Fruit fly (Drosophila melanogaster) whole organism, adult: ENCODE measurements around the gene CAH6.

ENCODE experiments used
- CG11617 ChIP-seq: fragments of 200-800 bp; sonication (Bioruptor generic); optimal IDR thresholded peaks from 2 replicates; lab custom pipeline; 2017; ENCODE audit warnings: mild to moderate bottlenecking, missing biosample characterization, missing genetic modification reagents, missing genetic modification characterization
- CG12768 ChIP-seq: fragments of 200-800 bp; sonication (Bioruptor generic); optimal IDR thresholded peaks from 2 replicates; lab custom pipeline; 2017; ENCODE audit warnings: missing biosample characterization, missing genetic modification characterization, mild to moderate bottlenecking, moderate library complexity, missing genetic modification reagents
- CG14711 ChIP-seq: fragments of 200-800 bp; sonication (Bioruptor generic); optimal IDR thresholded peaks from 2 replicates; lab custom pipeline; 2018; ENCODE audit warnings: missing biosample characterization, mild to moderate bottlenecking, missing genetic modification characterization, moderate library complexity
- CG1620 ChIP-seq: fragments of 200-800 bp; sonication (Bioruptor generic); optimal IDR thresholded peaks from 2 replicates; lab custom pipeline; 2016; ENCODE audit warnings: missing biosample characterization, missing genetic modification characterization
- CG33017 ChIP-seq: fragments of 200-800 bp; sonication (Bioruptor generic); optimal IDR thresholded peaks from 2 replicates; lab custom pipeline; 2018; ENCODE audit warnings: missing biosample characterization, mild to moderate bottlenecking, missing genetic modification characterization, moderate library complexity
- CG5204 ChIP-seq: fragments of 200-800 bp; sonication (Bioruptor generic); optimal IDR thresholded peaks from 2 replicates; lab custom pipeline; 2016; ENCODE audit warnings: missing biosample characterization, missing genetic modification characterization
- CG7045 ChIP-seq: fragments of 200-800 bp; sonication (Bioruptor generic); optimal IDR thresholded peaks from 2 replicates; lab custom pipeline; 2017; ENCODE audit warnings: missing biosample characterization, mild to moderate bottlenecking, missing genetic modification characterization
- CG7101 ChIP-seq: fragments of 200-800 bp; sonication (Bioruptor generic); optimal IDR thresholded peaks from 2 replicates; lab custom pipeline; 2018; ENCODE audit warnings: missing biosample characterization, mild to moderate bottlenecking, missing genetic modification characterization, moderate library complexity
- Clk ChIP-seq: fragments of 200-800 bp; sonication (Bioruptor generic); optimal IDR thresholded peaks from 2 replicates; lab custom pipeline; 2017; ENCODE audit warnings: missing biosample characterization, missing genetic modification characterization
- Crg-1 ChIP-seq: fragments of 200-800 bp; sonication (Bioruptor generic); optimal IDR thresholded peaks from 2 replicates; lab custom pipeline; 2016; ENCODE audit warnings: missing biosample characterization, missing genetic modification characterization
- Hr96 ChIP-seq: fragments of 200-800 bp; sonication (Bioruptor generic); optimal IDR thresholded peaks from 2 replicates; lab custom pipeline; 2016; ENCODE audit warnings: missing biosample characterization, missing genetic modification characterization
- Mnt ChIP-seq: fragments of 200-800 bp; sonication (Bioruptor generic); optimal IDR thresholded peaks from 2 replicates; lab custom pipeline; 2016; ENCODE audit warnings: missing biosample characterization, mild to moderate bottlenecking, missing genetic modification characterization
- bab1 ChIP-seq: fragments of 200-800 bp; sonication (Bioruptor generic); optimal IDR thresholded peaks from 3 replicates; lab custom pipeline; 2019; ENCODE audit warnings: missing biosample characterization, mild to moderate bottlenecking, missing genetic modification characterization, moderate library complexity
- cic ChIP-seq: fragments of 200-800 bp; sonication (Bioruptor generic); optimal IDR thresholded peaks from 2 replicates; lab custom pipeline; 2017; ENCODE audit warnings: missing biosample characterization, mild to moderate bottlenecking, missing genetic modification characterization, moderate library complexity
- cnc ChIP-seq, 2 experiments: fragments of >200 bp; optimal IDR thresholded peaks; 2 replicates each; lab custom pipeline; 2017
- kay ChIP-seq: fragments of 200-800 bp; sonication (Bioruptor generic); peaks from one replicate; lab custom pipeline; 2016; ENCODE audit warnings: missing biosample characterization, missing genetic modification characterization, borderline replicate concordance
- ovo ChIP-seq: fragments of 200-800 bp; sonication (Bioruptor generic); optimal IDR thresholded peaks from 2 replicates; lab custom pipeline; 2016; ENCODE audit warnings: missing biosample characterization, missing genetic modification characterization
- pad ChIP-seq: fragments of 200-800 bp; sonication (Bioruptor generic); optimal IDR thresholded peaks from 3 replicates; lab custom pipeline; 2017; ENCODE audit warnings: missing biosample characterization, missing genetic modification characterization, mild to moderate bottlenecking, moderate library complexity, missing genetic modification reagents
- tj ChIP-seq: fragments of 200-800 bp; sonication (Bioruptor generic); optimal IDR thresholded peaks from 3 replicates; lab custom pipeline; 2017; ENCODE audit warnings: missing biosample characterization, mild to moderate bottlenecking, missing genetic modification characterization, moderate library complexity
- toe ChIP-seq: fragments of 200-800 bp; sonication (Bioruptor generic); optimal IDR thresholded peaks from 2 replicates; lab custom pipeline; 2016; ENCODE audit warnings: missing biosample characterization, missing genetic modification characterization

The CAH6 gene

DNA sequence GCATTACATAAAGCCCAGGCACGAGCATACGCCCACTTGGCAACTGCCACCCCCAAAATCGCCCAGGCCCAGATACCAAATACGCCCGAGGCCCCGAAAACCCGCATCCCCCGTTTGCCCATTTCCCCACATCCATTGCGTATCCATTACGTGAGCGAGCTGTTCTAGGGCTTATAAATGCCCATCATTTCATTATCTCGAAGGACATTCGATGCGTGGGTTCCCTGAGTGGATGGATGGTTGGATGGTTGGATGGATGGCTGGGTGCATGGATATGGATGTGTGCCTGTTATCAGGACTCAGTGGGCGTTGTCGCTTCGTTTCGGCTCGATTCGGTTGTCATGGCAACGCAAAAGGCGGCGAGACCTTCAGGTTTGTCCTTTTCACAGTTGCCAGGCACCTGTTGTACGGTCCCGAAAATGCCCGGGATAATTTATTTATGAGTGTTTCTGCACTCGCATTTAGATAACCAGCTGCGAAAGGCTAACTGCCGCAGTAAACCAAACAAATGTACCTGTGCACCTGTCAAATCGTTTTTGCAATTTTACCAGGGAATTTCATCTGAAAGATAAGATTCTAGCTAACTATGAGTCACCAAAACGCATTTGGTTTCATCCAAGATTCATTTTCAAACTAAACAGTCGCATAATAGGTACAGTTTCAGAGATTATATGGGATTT is 34.4 kb upstream of the CAH6 start:
- TF ChIP-seq CG1620 (GFP tag; lab: Kevin White, UChicago) (no peak), cic (no peak), toe (GFP tag; lab: Kevin White, UChicago) (no peak)

DNA sequence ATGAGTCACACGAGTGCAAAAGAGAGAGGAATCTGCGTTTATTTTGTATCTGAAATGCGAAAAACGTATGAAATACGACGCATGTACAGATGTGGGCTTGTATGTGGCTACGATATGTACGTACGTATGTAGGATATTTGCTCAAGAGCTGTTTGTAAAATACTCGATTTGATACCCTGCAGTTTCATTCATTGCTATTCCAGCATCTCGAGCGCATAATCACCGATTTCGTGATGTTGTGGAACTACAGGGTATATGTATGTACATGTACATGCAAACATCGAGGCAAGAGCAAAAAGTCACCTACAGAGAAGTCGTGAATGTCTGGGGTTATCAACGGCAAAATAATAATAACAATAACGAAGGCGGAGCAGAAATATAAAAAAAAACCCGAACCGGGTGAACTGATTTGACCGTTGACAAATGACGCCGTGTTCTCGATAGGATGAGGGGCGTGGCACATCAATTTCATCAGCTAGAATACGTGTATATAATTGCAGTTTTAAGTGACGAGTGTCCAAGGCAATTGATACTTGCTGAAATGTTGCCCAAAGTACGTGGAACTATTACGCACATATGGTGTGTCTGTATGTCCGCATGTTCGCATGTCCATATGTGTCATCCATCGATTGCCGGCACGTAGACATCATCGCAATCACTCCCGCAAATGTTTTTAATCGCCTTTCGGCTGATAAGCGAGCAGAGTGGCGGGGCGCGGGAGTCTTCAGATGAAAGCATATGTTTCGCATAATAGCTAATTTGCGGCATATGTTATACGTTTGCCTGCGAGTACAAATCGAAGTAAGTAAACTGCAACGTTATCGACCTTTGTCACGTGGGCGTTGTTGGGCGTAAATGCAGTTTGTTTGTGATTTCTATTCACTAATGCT is 33.2 kb upstream of the CAH6 start:
- TF ChIP-seq CG1620 (GFP tag; lab: Kevin White, UChicago) (no peak), CG14711 (no peak), cic (peak; percentile 72), CG12768 (no peak)

DNA sequence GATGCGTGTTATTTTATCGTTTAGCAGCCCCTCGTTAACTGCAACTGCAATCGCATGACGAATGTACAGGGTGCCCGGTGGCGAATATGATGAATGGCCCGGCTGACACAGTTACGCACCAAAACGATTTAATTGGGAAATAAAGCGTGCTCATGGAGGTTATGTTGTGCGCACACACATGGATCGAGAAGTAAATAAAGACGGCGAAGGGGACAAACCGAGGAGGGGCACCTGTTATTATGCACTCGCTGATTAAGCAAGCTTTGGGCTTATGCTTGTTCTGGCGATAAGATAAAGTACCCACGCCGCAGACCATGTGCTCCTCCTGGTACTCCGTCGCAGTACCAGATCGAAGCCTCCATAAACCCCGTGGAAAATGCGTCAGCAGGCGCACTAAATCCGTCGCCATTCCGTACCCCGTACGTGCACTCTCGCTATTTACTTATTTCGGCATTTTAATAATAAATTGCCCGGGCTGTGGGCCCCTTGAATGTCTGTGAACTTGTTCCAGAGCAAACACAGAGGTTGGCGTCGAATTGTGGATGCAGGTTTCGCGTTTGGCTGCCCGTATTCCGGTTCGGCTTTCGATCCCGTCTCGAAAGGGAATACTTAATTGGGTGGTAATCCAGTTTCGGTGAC is 32.2 kb upstream of the CAH6 start:
- TF ChIP-seq cic (no peak), Crg-1 (peak; percentile 5), bab1 (GFP tag; lab: Kevin White, UChicago) (no peak), tj (GFP tag; lab: Kevin White, UChicago) (peak; percentile 12), CG11617 (GFP tag; lab: Kevin White, UChicago) (peak; percentile 64), CG1620 (GFP tag; lab: Kevin White, UChicago) (no peak), Hr96 (GFP tag; lab: Kevin White, UChicago) (peak; percentile 8), CG14711 (peak; percentile 34), CG7045 (GFP tag; lab: Kevin White, UChicago) (no peak), pad (GFP tag; lab: Kevin White, UChicago) (peak; percentile 2), toe (GFP tag; lab: Kevin White, UChicago) (no peak), CG12768 (peak; percentile 1), Clk (GFP tag; lab: Kevin White, UChicago) (no peak), kay (GFP tag; lab: Kevin White, UChicago) (no peak), CG5204 (GFP tag; lab: Kevin White, UChicago) (no peak), ovo (no peak), CG7101 (peak; percentile 70), cnc (optimal IDR thresholded peaks at IDR 0.05; lab: Kevin White, UChicago) (no peak), Mnt (GFP tag; lab: Kevin White, UChicago) (peak; percentile 81), CG33017 (tag; lab: Kevin White, UChicago) (peak; percentile 53)

DNA sequence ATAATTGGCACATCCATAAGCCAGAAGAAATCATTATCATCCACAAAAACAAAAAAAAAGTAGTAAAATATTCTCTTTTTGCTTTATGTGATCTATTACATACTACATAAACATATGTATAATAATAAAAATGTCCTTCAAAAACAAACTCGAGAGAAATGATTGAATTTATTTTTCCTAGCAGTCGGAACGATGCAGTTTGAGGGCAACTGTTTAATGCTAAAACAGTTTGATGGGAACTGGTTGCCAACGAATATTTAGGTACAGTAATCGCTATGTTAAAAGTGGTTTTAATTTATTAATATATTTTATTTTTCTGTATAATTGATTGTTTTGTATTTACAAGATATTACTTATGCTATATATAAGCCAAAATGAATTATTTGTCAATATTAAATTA is 26.3 kb upstream of the CAH6 start:
- TF ChIP-seq CG12768 = no peak
- TF ChIP-seq CG7045 (GFP tag; lab: Kevin White, UChicago) = no peak
- no peak for TF ChIP-seq toe (GFP tag; lab: Kevin White, UChicago)
- TF ChIP-seq CG1620 (GFP tag; lab: Kevin White, UChicago) = no peak
- no peak for TF ChIP-seq Mnt (GFP tag; lab: Kevin White, UChicago)
- no peak for TF ChIP-seq CG5204 (GFP tag; lab: Kevin White, UChicago)
- no peak for TF ChIP-seq Clk (GFP tag; lab: Kevin White, UChicago)

DNA sequence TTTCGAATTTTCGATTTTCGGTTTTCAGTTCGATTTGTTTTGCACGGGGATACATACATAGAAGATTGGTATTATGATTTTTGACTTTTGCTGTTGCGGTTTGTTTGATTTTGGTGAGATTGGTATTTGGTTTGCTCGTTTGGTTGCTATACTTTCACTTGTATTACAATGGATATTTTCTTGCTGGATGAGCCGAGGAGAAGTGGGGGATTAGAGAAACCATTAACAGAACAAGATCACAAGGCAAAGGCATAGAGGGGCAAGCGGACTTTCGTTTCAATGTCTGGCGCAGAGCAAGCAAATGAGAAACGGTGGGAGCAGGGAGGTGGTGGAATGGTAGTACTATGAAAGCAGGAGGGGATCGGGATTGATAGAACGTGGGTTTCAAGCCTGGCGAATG is 25.2 kb upstream of the CAH6 start, which contains the start of gene CG15563:
TSS of gene CG15563 (minus strand) at position 101 of the 400 bp plus-strand sequence.
- TF ChIP-seq pad (GFP tag; lab: Kevin White, UChicago) (no peak), CG14711 (no peak), CG7101 (no peak), CG33017 (tag; lab: Kevin White, UChicago) (no peak), Crg-1 (no peak), CG7045 (GFP tag; lab: Kevin White, UChicago) (no peak), tj (GFP tag; lab: Kevin White, UChicago) (no peak), Clk (GFP tag; lab: Kevin White, UChicago) (no peak), cnc (optimal IDR thresholded peaks at IDR 0.05; lab: Kevin White, UChicago) (no peak), ovo (no peak), Mnt (GFP tag; lab: Kevin White, UChicago) (no peak), CG1620 (GFP tag; lab: Kevin White, UChicago) (no peak), CG12768 (no peak), kay (GFP tag; lab: Kevin White, UChicago) (no peak), Hr96 (GFP tag; lab: Kevin White, UChicago) (no peak), cic (no peak), toe (GFP tag; lab: Kevin White, UChicago) (no peak), bab1 (GFP tag; lab: Kevin White, UChicago) (no peak)

DNA sequence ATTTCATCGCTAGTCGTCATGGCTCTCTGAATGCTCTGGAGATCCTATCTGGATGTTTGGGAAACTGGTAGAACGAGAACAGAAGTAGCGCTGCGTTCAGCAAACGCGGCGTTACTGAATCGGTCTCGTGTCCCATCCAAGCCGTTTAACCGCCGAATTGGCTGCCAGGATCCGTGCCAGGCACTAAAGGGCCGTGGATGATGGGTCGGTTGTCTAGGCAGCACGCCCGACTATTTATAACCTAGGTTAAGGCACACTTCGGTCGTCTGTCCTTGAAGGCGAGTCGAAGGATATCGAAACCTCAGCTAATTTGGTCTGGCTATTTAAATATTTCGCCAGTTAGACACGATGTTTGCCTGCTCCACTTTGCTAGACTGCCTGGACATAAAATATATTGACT is 22.1 kb upstream of the CAH6 start, which contains the start of gene CG15564:
TSS of gene CG15564 (minus strand) at position 101 of the 400 bp plus-strand sequence.
- TF ChIP-seq Crg-1 = no peak
- TF ChIP-seq CG7101 = no peak
- no peak for TF ChIP-seq pad (GFP tag; lab: Kevin White, UChicago)
- TF ChIP-seq kay (GFP tag; lab: Kevin White, UChicago) = no peak
- no peak for TF ChIP-seq CG7045 (GFP tag; lab: Kevin White, UChicago)
- no peak for TF ChIP-seq Hr96 (GFP tag; lab: Kevin White, UChicago)
- TF ChIP-seq CG11617 (GFP tag; lab: Kevin White, UChicago) = no peak
- no peak for TF ChIP-seq CG14711
- no peak for TF ChIP-seq bab1 (GFP tag; lab: Kevin White, UChicago)
- TF ChIP-seq cnc (optimal IDR thresholded peaks at IDR 0.05; lab: Kevin White, UChicago) = no peak
- TF ChIP-seq toe (GFP tag; lab: Kevin White, UChicago) = no peak
- no peak for TF ChIP-seq CG5204 (GFP tag; lab: Kevin White, UChicago)
- TF ChIP-seq Clk (GFP tag; lab: Kevin White, UChicago) = no peak
- no peak for TF ChIP-seq tj (GFP tag; lab: Kevin White, UChicago)
- no peak for TF ChIP-seq CG1620 (GFP tag; lab: Kevin White, UChicago)
- no peak for TF ChIP-seq CG33017 (tag; lab: Kevin White, UChicago)
- TF ChIP-seq cic = no peak
